Worm (Caenorhabditis elegans): Measurements from ENCODE around the gene isy-1.

The isy-1 gene

ce11 chrV:11010768-11011167 lies 10.3 kb upstream of the isy-1 start:
- TF ChIP-seq flt-1 (GFP tag; IDR thresholded peaks at IDR 0.05), result no peak
- no peak for TF ChIP-seq ref-1 (GFP tag; conservative IDR thresholded peaks at IDR 0.05)
- TF ChIP-seq T22C8.4 (GFP tag; IDR thresholded peaks at IDR 0.05), result no peak
- no peak for TF ChIP-seq cog-1 (tag; optimal IDR thresholded peaks at IDR 0.05)
- no peak for TF ChIP-seq med-1 (GFP tag; optimal IDR thresholded peaks at IDR 0.05; ENCODE audit: insufficient read depth)
- TF ChIP-seq ztf-23 (GFP tag; IDR thresholded peaks at IDR 0.05), result no peak
- TF ChIP-seq klf-2 (GFP tag; conservative IDR thresholded peaks at IDR 0.05), result no peak

- TF ChIP-seq ztf-23 (GFP tag; IDR thresholded peaks at IDR 0.05) (no peak), tab-1 (GFP tag; IDR thresholded peaks at IDR 0.05) (no peak)
Measured at ce11 chrV:11009124-11009524, 8.6 kb upstream of the isy-1 start.

- no peak for TF ChIP-seq cog-1 (tag; optimal IDR thresholded peaks at IDR 0.05)
- TF ChIP-seq tab-1 (GFP tag; IDR thresholded peaks at IDR 0.05), result no peak
- TF ChIP-seq med-1 (GFP tag; optimal IDR thresholded peaks at IDR 0.05; ENCODE audit: insufficient read depth), result no peak
- no peak for TF ChIP-seq flt-1 (GFP tag; IDR thresholded peaks at IDR 0.05)
- TF ChIP-seq ref-1 (GFP tag; conservative IDR thresholded peaks at IDR 0.05), result no peak
- TF ChIP-seq ztf-29 (GFP tag; IDR thresholded peaks at IDR 0.05), result no peak
- no peak for TF ChIP-seq T22C8.4 (GFP tag; IDR thresholded peaks at IDR 0.05)
- no peak for TF ChIP-seq ztf-23 (GFP tag; IDR thresholded peaks at IDR 0.05)
- no peak for TF ChIP-seq klf-2 (GFP tag; conservative IDR thresholded peaks at IDR 0.05)
Measured at ce11 chrV:11007651-11008050, 7.2 kb upstream of the isy-1 start.

- TF ChIP-seq flt-1 (GFP tag; IDR thresholded peaks at IDR 0.05) (no peak), ztf-29 (GFP tag; IDR thresholded peaks at IDR 0.05) (no peak), klf-2 (GFP tag; conservative IDR thresholded peaks at IDR 0.05) (no peak), ref-1 (GFP tag; conservative IDR thresholded peaks at IDR 0.05) (no peak), ztf-23 (GFP tag; IDR thresholded peaks at IDR 0.05) (no peak), med-1 (GFP tag; optimal IDR thresholded peaks at IDR 0.05; ENCODE audit: insufficient read depth) (no peak), cog-1 (tag; optimal IDR thresholded peaks at IDR 0.05) (no peak), T22C8.4 (GFP tag; IDR thresholded peaks at IDR 0.05) (no peak), tab-1 (GFP tag; IDR thresholded peaks at IDR 0.05) (no peak)
Measured at ce11 chrV:11004094-11004493, 3.6 kb upstream of the isy-1 start.

ce11 chrV:11002434-11002833 lies 1.9 kb upstream of the isy-1 start, which contains the start of gene F53B7.4:
TSS of gene F53B7.4 (minus strand) at chrV:11002534.
- TF ChIP-seq flt-1 (GFP tag; IDR thresholded peaks at IDR 0.05) (no peak), T22C8.4 (GFP tag; IDR thresholded peaks at IDR 0.05) (no peak), ztf-29 (GFP tag; IDR thresholded peaks at IDR 0.05) (no peak), cog-1 (tag; optimal IDR thresholded peaks at IDR 0.05) (no peak), ztf-23 (GFP tag; IDR thresholded peaks at IDR 0.05) (no peak), med-1 (GFP tag; optimal IDR thresholded peaks at IDR 0.05; ENCODE audit: insufficient read depth) (no peak), klf-2 (GFP tag; conservative IDR thresholded peaks at IDR 0.05) (no peak), ref-1 (GFP tag; conservative IDR thresholded peaks at IDR 0.05) (no peak), tab-1 (GFP tag; IDR thresholded peaks at IDR 0.05) (no peak)

ce11 chrV:10998797-10999196 lies 1.7 kb downstream of the isy-1 start, which contains the start of gene F53B7.7:
TSS of gene F53B7.7 (plus strand) at chrV:10999097.
- no peak for TF ChIP-seq med-1 (GFP tag; optimal IDR thresholded peaks at IDR 0.05; ENCODE audit: insufficient read depth)
- TF ChIP-seq ztf-29 (GFP tag; IDR thresholded peaks at IDR 0.05), result no peak
- no peak for TF ChIP-seq tab-1 (GFP tag; IDR thresholded peaks at IDR 0.05)
- no peak for TF ChIP-seq T22C8.4 (GFP tag; IDR thresholded peaks at IDR 0.05)
- no peak for TF ChIP-seq ztf-23 (GFP tag; IDR thresholded peaks at IDR 0.05)
- no peak for TF ChIP-seq flt-1 (GFP tag; IDR thresholded peaks at IDR 0.05)
- TF ChIP-seq ref-1 (GFP tag; conservative IDR thresholded peaks at IDR 0.05), result no peak
- TF ChIP-seq cog-1 (tag; optimal IDR thresholded peaks at IDR 0.05), result no peak
- no peak for TF ChIP-seq klf-2 (GFP tag; conservative IDR thresholded peaks at IDR 0.05)

ce11 chrV:10991789-10992188 lies 8.7 kb downstream of the isy-1 start, which contains the start of gene frpr-9:
TSS of gene frpr-9 (plus strand) at chrV:10992089.
- TF ChIP-seq ztf-23 (GFP tag; IDR thresholded peaks at IDR 0.05), result no peak
- TF ChIP-seq T22C8.4 (GFP tag; IDR thresholded peaks at IDR 0.05), result no peak
- TF ChIP-seq ztf-29 (GFP tag; IDR thresholded peaks at IDR 0.05), result no peak
- no peak for TF ChIP-seq klf-2 (GFP tag; conservative IDR thresholded peaks at IDR 0.05)
- TF ChIP-seq med-1 (GFP tag; optimal IDR thresholded peaks at IDR 0.05; ENCODE audit: insufficient read depth), result no peak
- no peak for TF ChIP-seq tab-1 (GFP tag; IDR thresholded peaks at IDR 0.05)
- TF ChIP-seq flt-1 (GFP tag; IDR thresholded peaks at IDR 0.05), result no peak
- TF ChIP-seq ref-1 (GFP tag; conservative IDR thresholded peaks at IDR 0.05), result no peak
- TF ChIP-seq cog-1 (tag; optimal IDR thresholded peaks at IDR 0.05), result no peak

ce11 chrV:10981113-10981512 lies 19.4 kb downstream of the isy-1 start, which contains the start of gene fig-1:
TSS of gene fig-1 (minus strand) at chrV:10981213.
- TF ChIP-seq flt-1 (GFP tag; IDR thresholded peaks at IDR 0.05), result no peak
- TF ChIP-seq T22C8.4 (GFP tag; IDR thresholded peaks at IDR 0.05), result no peak
- no peak for TF ChIP-seq cog-1 (tag; optimal IDR thresholded peaks at IDR 0.05)
- no peak for TF ChIP-seq tab-1 (GFP tag; IDR thresholded peaks at IDR 0.05)
- no peak for TF ChIP-seq ztf-29 (GFP tag; IDR thresholded peaks at IDR 0.05)
- TF ChIP-seq med-1 (GFP tag; optimal IDR thresholded peaks at IDR 0.05; ENCODE audit: insufficient read depth), result no peak
- TF ChIP-seq ref-1 (GFP tag; conservative IDR thresholded peaks at IDR 0.05), result no peak
- no peak for TF ChIP-seq klf-2 (GFP tag; conservative IDR thresholded peaks at IDR 0.05)
- no peak for TF ChIP-seq ztf-23 (GFP tag; IDR thresholded peaks at IDR 0.05)

ce11 chrV:10975091-10975490 lies 25.4 kb downstream of the isy-1 start:
- TF ChIP-seq ztf-29 (GFP tag; IDR thresholded peaks at IDR 0.05), result no peak
- no peak for TF ChIP-seq cog-1 (tag; optimal IDR thresholded peaks at IDR 0.05)
- TF ChIP-seq T22C8.4 (GFP tag; IDR thresholded peaks at IDR 0.05), result no peak
- TF ChIP-seq tab-1 (GFP tag; IDR thresholded peaks at IDR 0.05), result no peak
- no peak for TF ChIP-seq ref-1 (GFP tag; conservative IDR thresholded peaks at IDR 0.05)
- TF ChIP-seq flt-1 (GFP tag; IDR thresholded peaks at IDR 0.05), result no peak
- no peak for TF ChIP-seq med-1 (GFP tag; optimal IDR thresholded peaks at IDR 0.05; ENCODE audit: insufficient read depth)
- no peak for TF ChIP-seq ztf-23 (GFP tag; IDR thresholded peaks at IDR 0.05)
- no peak for TF ChIP-seq klf-2 (GFP tag; conservative IDR thresholded peaks at IDR 0.05)

- TF ChIP-seq ref-1 (GFP tag; conservative IDR thresholded peaks at IDR 0.05) (no peak), ztf-23 (GFP tag; IDR thresholded peaks at IDR 0.05) (no peak), klf-2 (GFP tag; conservative IDR thresholded peaks at IDR 0.05) (no peak), T22C8.4 (GFP tag; IDR thresholded peaks at IDR 0.05) (no peak)
Measured at ce11 chrV:10970930-10971329, 29.6 kb downstream of the isy-1 start.
